Fruit fly (Drosophila melanogaster) whole organism, embryonic: ENCODE data around the gene CG43345.

Experiments
- Asciz ChIP-seq: fragments of 200-800 bp; sonication (Bioruptor generic); optimal IDR thresholded peaks from 2 replicates; lab custom pipeline; 2017; ENCODE audit warnings: missing biosample characterization, mild to moderate bottlenecking, missing genetic modification characterization, missing genetic modification reagents
- Atf3 ChIP-seq: fragments of 200-800 bp; sonication (Bioruptor generic); optimal IDR thresholded peaks from 3 replicates; lab custom pipeline; 2016; ENCODE audit warnings: missing biosample characterization, missing genetic modification characterization
- Bgb ChIP-seq: fragments of 200-800 bp; sonication (Bioruptor generic); IDR thresholded peaks from 2 replicates; pipeline ENCODE4 v1.3.6; 2022; ENCODE audit warnings: missing biosample characterization, missing genetic modification characterization; ENCODE audit not compliant: partially characterized antibody
- CG11560 ChIP-seq: fragments of 200-800 bp; sonication (Bioruptor generic); IDR thresholded peaks from 3 replicates; pipeline ENCODE4 v1.3.6; 2022; ENCODE audit warnings: missing biosample characterization, missing genetic modification characterization
- CG11695 ChIP-seq: fragments of 200-800 bp; sonication (Bioruptor generic); IDR thresholded peaks from 3 replicates; pipeline ENCODE4 v1.3.6; 2022; ENCODE audit warnings: missing biosample characterization, missing genetic modification characterization
- CG11696 ChIP-seq: fragments of 200-800 bp; sonication (Bioruptor generic); IDR thresholded peaks from 2 replicates; pipeline ENCODE4 v1.3.6; 2022; ENCODE audit warnings: missing biosample characterization, missing genetic modification characterization
- CG12219 ChIP-seq: fragments of 200-800 bp; sonication (Bioruptor generic); optimal IDR thresholded peaks from 3 replicates; lab custom pipeline; 2018; ENCODE audit warnings: missing biosample characterization, mild to moderate bottlenecking, missing genetic modification characterization
- CG12942 ChIP-seq: fragments of 200-800 bp; sonication (Bioruptor generic); optimal IDR thresholded peaks from 3 replicates; lab custom pipeline; 2016; ENCODE audit warnings: missing biosample characterization, missing genetic modification characterization
- CG15514 ChIP-seq: fragments of 200-800 bp; sonication (Bioruptor generic); optimal IDR thresholded peaks from 3 replicates; lab custom pipeline; 2017; ENCODE audit warnings: missing biosample characterization, missing genetic modification characterization, mild to moderate bottlenecking, moderate library complexity, missing genetic modification reagents
- CG15696 ChIP-seq: fragments of 200-800 bp; sonication (Bioruptor generic); optimal IDR thresholded peaks from 2 replicates; lab custom pipeline; 2019; ENCODE audit warnings: missing biosample characterization, mild to moderate bottlenecking, missing genetic modification characterization, moderate library complexity
- CG1647 ChIP-seq: fragments of 200-800 bp; sonication (Bioruptor generic); optimal IDR thresholded peaks from 3 replicates; lab custom pipeline; 2016; ENCODE audit warnings: missing biosample characterization, missing genetic modification characterization
- CG16779 ChIP-seq: fragments of 200-800 bp; sonication (Bioruptor generic); IDR thresholded peaks from 2 replicates; pipeline ENCODE4 v1.3.6; 2022; ENCODE audit warnings: missing biosample characterization, missing genetic modification characterization
- CG18011 ChIP-seq: fragments of 200-800 bp; sonication (Bioruptor generic); optimal IDR thresholded peaks from 2 replicates; lab custom pipeline; 2017; ENCODE audit warnings: missing biosample characterization, missing genetic modification characterization, mild to moderate bottlenecking, moderate library complexity, missing genotype
- CG3407 ChIP-seq: fragments of 200-800 bp; sonication (Bioruptor generic); optimal IDR thresholded peaks from 2 replicates; lab custom pipeline; 2018; ENCODE audit warnings: missing biosample characterization, mild to moderate bottlenecking, missing genetic modification characterization
- CG34224 ChIP-seq: fragments of 200-800 bp; sonication (Bioruptor generic); IDR thresholded peaks from 3 replicates; pipeline ENCODE4 v1.3.6; 2022; ENCODE audit warnings: missing biosample characterization, missing genetic modification characterization; ENCODE audit not compliant: partially characterized antibody
- CG4328 ChIP-seq: fragments of 200-800 bp; sonication (Bioruptor generic); optimal IDR thresholded peaks from 3 replicates; lab custom pipeline; 2017; ENCODE audit warnings: missing biosample characterization, missing genetic modification reagents, missing genetic modification characterization
- CG4730 ChIP-seq: fragments of 200-800 bp; sonication (Bioruptor generic); IDR thresholded peaks from 2 replicates; pipeline ENCODE4 v1.3.6; 2022; ENCODE audit warnings: missing biosample characterization, missing genetic modification characterization
- CG6254 ChIP-seq: fragments of 200-800 bp; sonication (Bioruptor generic); optimal IDR thresholded peaks from 3 replicates; lab custom pipeline; 2017; ENCODE audit warnings: mild to moderate bottlenecking, missing biosample characterization, missing genetic modification reagents, missing genetic modification characterization
- CG7372 ChIP-seq: fragments of 200-800 bp; sonication (Bioruptor generic); IDR thresholded peaks from 2 replicates; pipeline ENCODE4 v1.3.6; 2022; ENCODE audit warnings: missing biosample characterization, missing genetic modification characterization
- CG7745 ChIP-seq: fragments of 200-800 bp; sonication (Bioruptor generic); optimal IDR thresholded peaks from 2 replicates; lab custom pipeline; 2018; ENCODE audit warnings: missing biosample characterization, mild to moderate bottlenecking, missing genetic modification characterization, moderate library complexity
- CG8359 ChIP-seq: fragments of 200-800 bp; sonication (Bioruptor generic); optimal IDR thresholded peaks from 2 replicates; lab custom pipeline; 2017; ENCODE audit warnings: missing biosample characterization, mild to moderate bottlenecking, missing genetic modification characterization, borderline replicate concordance
- D19B ChIP-seq: fragments of 200-800 bp; sonication (Bioruptor generic); optimal IDR thresholded peaks from 2 replicates; lab custom pipeline; 2017; ENCODE audit warnings: missing biosample characterization, mild to moderate bottlenecking, missing genetic modification characterization
- Hand ChIP-seq: fragments of 200-800 bp; sonication (Bioruptor generic); optimal IDR thresholded peaks from 2 replicates; lab custom pipeline; 2017; ENCODE audit warnings: mild to moderate bottlenecking, missing biosample characterization, missing genetic modification reagents, missing genetic modification characterization
- Lhr ChIP-seq: fragments of 200-800 bp; sonication (Bioruptor generic); optimal IDR thresholded peaks from 3 replicates; lab custom pipeline; 2017; ENCODE audit warnings: mild to moderate bottlenecking, missing biosample characterization, missing genetic modification reagents, missing genetic modification characterization
- Med ChIP-seq: fragments of 200-800 bp; sonication (Bioruptor generic); peaks from one replicate; lab custom pipeline; 2016; ENCODE audit warnings: missing biosample characterization, missing genetic modification characterization, mild to moderate bottlenecking, inconsistent platforms, moderate library complexity
- Nf-YA ChIP-seq: fragments of 200-800 bp; sonication (Bioruptor generic); IDR thresholded peaks from 2 replicates; pipeline ENCODE4 v1.3.6; 2022; ENCODE audit warnings: missing biosample characterization, missing genetic modification characterization
- Nf-YC ChIP-seq: fragments of 200-800 bp; optimal IDR thresholded peaks from 3 replicates; lab custom pipeline; 2019; ENCODE audit warnings: missing biosample characterization, mild to moderate bottlenecking, missing genetic modification characterization, moderate library complexity
- Ravus ChIP-seq: fragments of 200-800 bp; sonication (Bioruptor generic); IDR thresholded peaks from 2 replicates; pipeline ENCODE4 v1.3.6; 2022; ENCODE audit warnings: missing biosample characterization, missing genetic modification characterization
- Xbp1 ChIP-seq: fragments of 200-800 bp; sonication (Bioruptor generic); optimal IDR thresholded peaks from 3 replicates; lab custom pipeline; 2016; ENCODE audit warnings: missing biosample characterization, mild to moderate bottlenecking, missing genetic modification characterization
- ab ChIP-seq: fragments of 200-800 bp; sonication (Bioruptor generic); optimal IDR thresholded peaks from 2 replicates; lab custom pipeline; 2016; ENCODE audit warnings: missing biosample characterization, missing genetic modification characterization
- ap ChIP-seq: fragments of 200-800 bp; sonication (Bioruptor generic); IDR thresholded peaks from 2 replicates; pipeline ENCODE4 v1.3.6; 2022; ENCODE audit warnings: missing biosample characterization, missing genetic modification characterization
- bbx ChIP-seq: fragments of 200-800 bp; sonication (Bioruptor generic); IDR thresholded peaks from 2 replicates; pipeline ENCODE4 v1.3.6; 2022; ENCODE audit warnings: missing biosample characterization, missing genetic modification characterization; ENCODE audit not compliant: partially characterized antibody
- br ChIP-seq: fragments of >200 bp; optimal IDR thresholded peaks from 2 replicates; lab custom pipeline; 2017
- bsh ChIP-seq, 2 experiments: fragments of 200-800 bp; sonication (Bioruptor generic); optimal IDR thresholded peaks; 2 replicates each; lab custom pipeline; 2017 to 2018; ENCODE audit warnings: mild to moderate bottlenecking in 2 of 2, missing biosample characterization in 2 of 2, missing genetic modification characterization in 2 of 2, moderate library complexity in 1 of 2
- cad ChIP-seq: fragments of >200 bp; optimal IDR thresholded peaks from 2 replicates; lab custom pipeline; 2017; ENCODE audit warnings: missing biosample characterization, missing genetic modification characterization
- chm ChIP-seq: fragments of 200-800 bp; sonication (Bioruptor generic); IDR thresholded peaks from 2 replicates; pipeline ENCODE4 v1.3.6; 2022; ENCODE audit warnings: missing biosample characterization, missing genetic modification characterization
- croc ChIP-seq: fragments of 200-800 bp; sonication (Bioruptor generic); conservative IDR thresholded peaks from 3 replicates; pipeline ENCODE4 v1.3.6; 2022; ENCODE audit warnings: missing biosample characterization, missing genetic modification characterization
- dysf ChIP-seq: fragments of 200-800 bp; sonication (Bioruptor generic); IDR thresholded peaks from 3 replicates; pipeline ENCODE4 v1.3.6; 2022; ENCODE audit warnings: missing biosample characterization, missing genetic modification characterization
- ems ChIP-seq: fragments of 200-800 bp; sonication (Bioruptor generic); optimal IDR thresholded peaks from 3 replicates; lab custom pipeline; 2016; ENCODE audit warnings: missing biosample characterization, missing genetic modification characterization
- fd3F ChIP-seq: fragments of 200-800 bp; sonication (Bioruptor generic); optimal IDR thresholded peaks from 2 replicates; lab custom pipeline; 2018; ENCODE audit warnings: missing biosample characterization, mild to moderate bottlenecking, missing genetic modification characterization, moderate library complexity
- grau ChIP-seq: fragments of 200-800 bp; optimal IDR thresholded peaks from 3 replicates; lab custom pipeline; 2019; ENCODE audit warnings: missing biosample characterization, mild to moderate bottlenecking, missing genetic modification characterization, moderate library complexity
- hth ChIP-seq: fragments of >200 bp; optimal IDR thresholded peaks from 2 replicates; lab custom pipeline; 2017; ENCODE audit warnings: inconsistent platforms
- luna ChIP-seq: fragments of 200-800 bp; sonication (Bioruptor generic); optimal IDR thresholded peaks from 2 replicates; lab custom pipeline; 2016; ENCODE audit warnings: missing biosample characterization, missing genetic modification characterization
- maf-S ChIP-seq: fragments of 200-800 bp; sonication (Bioruptor generic); optimal IDR thresholded peaks from 2 replicates; lab custom pipeline; 2016; ENCODE audit warnings: missing biosample characterization, missing genetic modification characterization
- nerfin-2 ChIP-seq: fragments of 200-800 bp; sonication (Bioruptor generic); IDR thresholded peaks from 2 replicates; pipeline ENCODE4 v1.3.6; 2022; ENCODE audit warnings: missing biosample characterization, missing genetic modification characterization; ENCODE audit not compliant: partially characterized antibody
- odd ChIP-seq: fragments of 200-800 bp; sonication (Bioruptor generic); optimal IDR thresholded peaks from 2 replicates; lab custom pipeline; 2017; ENCODE audit warnings: missing biosample characterization, mild to moderate bottlenecking, missing genetic modification characterization
- pb ChIP-seq: fragments of 200-800 bp; sonication (Bioruptor generic); optimal IDR thresholded peaks from 3 replicates; lab custom pipeline; 2016; ENCODE audit warnings: missing biosample characterization, missing genetic modification characterization
- pnt ChIP-seq: fragments of 200-800 bp; sonication (Bioruptor generic); optimal IDR thresholded peaks from 3 replicates; lab custom pipeline; 2016; ENCODE audit warnings: missing biosample characterization, missing genetic modification characterization
- zen ChIP-seq: fragments of 200-800 bp; sonication (Bioruptor generic); optimal IDR thresholded peaks from 3 replicates; lab custom pipeline; 2018; ENCODE audit warnings: missing biosample characterization, mild to moderate bottlenecking, missing genetic modification characterization, moderate library complexity

The CG43345 gene

dm6 chr2L:21168295-21169159, at the start of gene CG43345, which contains the start of the genes mAcon1 and CG43346 (continued):
- no peak for TF ChIP-seq cad
- no peak for TF ChIP-seq Nf-YA (GFP tag; lab: Robert Waterston, UW)
- peak; percentile 77 for TF ChIP-seq CG4328 (GFP tag; lab: Kevin White, UChicago)
- peak; percentile 70 for TF ChIP-seq CG1647 (GFP tag; lab: Kevin White, UChicago)
- peak; percentile 64 for TF ChIP-seq croc (GFP tag; lab: Robert Waterston, UW)
- peak; percentile 80 for TF ChIP-seq dysf
- peak; percentile 87 for TF ChIP-seq ems (GFP tag; lab: Kevin White, UChicago)
- peak; percentile 73 for TF ChIP-seq CG7372
- peak; percentile 66 for TF ChIP-seq D19B (GFP tag; lab: Kevin White, UChicago)
- TF ChIP-seq pb, result peak; percentile 83
- peak; percentile 78 for TF ChIP-seq maf-S (GFP tag; lab: Kevin White, UChicago)
- TF ChIP-seq CG15696 (tag; lab: Kevin White, UChicago), result peak; percentile 72
- peak; percentile 79 for TF ChIP-seq Atf3 (GFP tag; lab: Kevin White, UChicago)
- no peak for TF ChIP-seq CG7745 (tag; lab: Kevin White, UChicago)
- TF ChIP-seq Asciz (GFP tag; lab: Kevin White, UChicago), result no peak
- no peak for TF ChIP-seq ap (GFP tag; lab: Robert Waterston, UW)
- TF ChIP-seq grau (tag; lab: Kevin White, UChicago), result peak; percentile 83
- no peak for TF ChIP-seq bbx (GFP tag; lab: Robert Waterston, UW)
- TF ChIP-seq br (lab: Kevin White, UChicago), result no peak
- TF ChIP-seq pnt (GFP tag; lab: Kevin White, UChicago), result peak; percentile 82
- peak; percentile 61 for TF ChIP-seq ab (GFP tag; lab: Kevin White, UChicago)
- TF ChIP-seq Xbp1 (GFP tag; lab: Kevin White, UChicago), result peak; percentile 84
- peak; percentile 60 for TF ChIP-seq CG12219 (GFP tag; lab: Kevin White, UChicago)
- no peak for TF ChIP-seq CG34224 (GFP tag; lab: Robert Waterston, UW)
- TF ChIP-seq fd3F, result peak; percentile 67
- TF ChIP-seq hth, result no peak
- peak; percentile 19 to 59 for TF ChIP-seq bsh (GFP tag; optimal IDR thresholded peaks at IDR 0.05; lab: Kevin White, UChicago)
- TF ChIP-seq CG6254 (GFP tag; lab: Kevin White, UChicago), result peak; percentile 24
- peak; percentile 51 for TF ChIP-seq CG18011 (GFP tag; lab: Kevin White, UChicago)
- TF ChIP-seq CG4730 (GFP tag; lab: Robert Waterston, UW), result peak; percentile 35; the same call in 1 of the 2 replicates
- TF ChIP-seq Nf-YC (tag; lab: Kevin White, UChicago), result no peak
- peak; percentile 55; the same call in 1 of the 3 replicates for TF ChIP-seq CG11560
- TF ChIP-seq CG3407 (GFP tag; lab: Kevin White, UChicago), result no peak
- TF ChIP-seq luna, result peak; percentile 76
- peak; percentile 24 for TF ChIP-seq CG8359
- no peak for TF ChIP-seq CG11696 (GFP tag; lab: Robert Waterston, UW)
- TF ChIP-seq Lhr (GFP tag; lab: Kevin White, UChicago), result peak; percentile 56
- TF ChIP-seq CG16779, result no peak
- peak; percentile 73 for TF ChIP-seq CG12942 (GFP tag; lab: Kevin White, UChicago)
- TF ChIP-seq Med, result peak; percentile 98
- TF ChIP-seq CG15514 (GFP tag; lab: Kevin White, UChicago), result peak; percentile 80
- no peak for TF ChIP-seq odd (GFP tag; lab: Kevin White, UChicago)
- TF ChIP-seq nerfin-2 (GFP tag; lab: Robert Waterston, UW), result no peak
- TF ChIP-seq Ravus, result no peak
- peak; percentile 75 for TF ChIP-seq zen
- 0 out of 2 replicates have a peak, but pooled peaks have one; percentile 10 for TF ChIP-seq Bgb (GFP tag; lab: Robert Waterston, UW)
- TF ChIP-seq CG11695 (GFP tag; lab: Robert Waterston, UW), result no peak
- no peak for TF ChIP-seq Hand
- TF ChIP-seq chm, result peak; percentile 6; the same call in 1 of the 2 replicates
